Fruit fly (Drosophila melanogaster): ENCODE results near the gene cwo.

- TF ChIP-seq usp (GFP tag; optimal IDR thresholded peaks at IDR 0.05), result no peak
- no peak for TF ChIP-seq psq (optimal IDR thresholded peaks at IDR 0.05)
- no peak for TF ChIP-seq EcR (GFP tag; optimal IDR thresholded peaks at IDR 0.05)
- no peak for TF ChIP-seq CG8478 (optimal IDR thresholded peaks at IDR 0.05)
Observed at dm6 chr3R:10389877-10390468, 1.9 kb downstream of the cwo start.

Measured in whole organism.